Worm (Caenorhabditis elegans) whole organism, L2 larva: ENCODE results near the gene pas-7.

ENCODE experiments used
- C34F6.9 ChIP-seq: fragments of 150-350 bp; optimal IDR thresholded peaks from 2 replicates; lab custom pipeline; 2014; ENCODE audit warnings: missing biosample characterization, missing genetic modification characterization
- F13H6.1 ChIP-seq: sonication (generic microtip); optimal IDR thresholded peaks from 2 replicates; lab custom pipeline; 2016; ENCODE audit warnings: missing genetic modification characterization, missing compliant biosample characterization
- R02D3.7 ChIP-seq: fragments of 150-350 bp; optimal IDR thresholded peaks from 2 replicates; lab custom pipeline; 2014; ENCODE audit warnings: missing biosample characterization, missing genetic modification characterization
- Y55F3AM.14 ChIP-seq: fragments of 200-800 bp; sonication (Bioruptor generic); optimal IDR thresholded peaks from 2 replicates; lab custom pipeline; 2018; ENCODE audit warnings: mild to moderate bottlenecking, missing genetic modification characterization, missing compliant biosample characterization
- ZK546.5 ChIP-seq: sonication (generic microtip); optimal IDR thresholded peaks from 2 replicates; lab custom pipeline; 2017; ENCODE audit warnings: missing biosample characterization, missing genetic modification characterization
- aly-2 ChIP-seq: fragments of 150-350 bp; optimal IDR thresholded peaks from 2 replicates; lab custom pipeline; 2014; ENCODE audit warnings: missing biosample characterization, missing genetic modification characterization
- ama-1 ChIP-seq: fragments of 150-350 bp; optimal IDR thresholded peaks from 2 replicates; lab custom pipeline; 2018; ENCODE audit warnings: inconsistent platforms
- blmp-1 ChIP-seq: sonication (generic microtip); optimal IDR thresholded peaks from 2 replicates; lab custom pipeline; 2017; ENCODE audit warnings: missing genetic modification characterization, mild to moderate bottlenecking, missing compliant biosample characterization, antibody characterized with exemption, moderate library complexity; ENCODE audit not compliant: insufficient read depth
- ceh-16 ChIP-seq: fragments of 150-350 bp; optimal IDR thresholded peaks from 2 replicates; lab custom pipeline; 2014; ENCODE audit warnings: missing biosample characterization, missing genetic modification characterization
- ceh-82 ChIP-seq: fragments of 150-350 bp; optimal IDR thresholded peaks from 2 replicates; lab custom pipeline; 2014; ENCODE audit warnings: missing biosample characterization, missing genetic modification characterization
- dmd-4 ChIP-seq: sonication (generic microtip); optimal IDR thresholded peaks from 2 replicates; lab custom pipeline; 2017; ENCODE audit warnings: missing biosample characterization, missing genetic modification characterization
- egl-27 ChIP-seq: sonication (generic microtip); optimal IDR thresholded peaks from 3 replicates; lab custom pipeline; 2017; ENCODE audit warnings: missing biosample characterization, missing genetic modification reagents, missing genetic modification characterization
- elt-1 ChIP-seq: fragments of 150-350 bp; optimal IDR thresholded peaks from 2 replicates; lab custom pipeline; 2014; ENCODE audit warnings: missing biosample characterization, missing genetic modification characterization
- elt-3 ChIP-seq: sonication (generic microtip); optimal IDR thresholded peaks from 2 replicates; lab custom pipeline; 2017; ENCODE audit warnings: missing biosample characterization, missing genetic modification characterization
- fos-1 ChIP-seq: fragments of 150-350 bp; optimal IDR thresholded peaks from 2 replicates; lab custom pipeline; 2014; ENCODE audit warnings: missing biosample characterization, missing genetic modification characterization
- gmeb-1 ChIP-seq: fragments of 150-350 bp; optimal IDR thresholded peaks from 2 replicates; lab custom pipeline; 2014; ENCODE audit warnings: missing biosample characterization, missing genetic modification characterization
- lin-11 ChIP-seq: fragments of 150-350 bp; sonication (generic microtip); optimal IDR thresholded peaks from 2 replicates; lab custom pipeline; 2014; ENCODE audit warnings: missing biosample characterization, missing genetic modification characterization, inconsistent platforms, mixed read lengths
- lin-13 ChIP-seq: fragments of 150-350 bp; optimal IDR thresholded peaks from 2 replicates; lab custom pipeline; 2014; ENCODE audit warnings: missing biosample characterization, missing genetic modification reagents, missing genetic modification characterization
- lin-39 ChIP-seq: fragments of 150-350 bp; optimal IDR thresholded peaks from 2 replicates; lab custom pipeline; 2014; ENCODE audit warnings: missing biosample characterization, missing genetic modification reagents, missing genetic modification characterization
- lsy-2 ChIP-seq, 2 experiments: fragments of 150-350 bp in 1 of 2; sonication (generic microtip) in 1 of 2; optimal IDR thresholded peaks; 2 replicates each; lab custom pipeline; 2014 to 2017; ENCODE audit warnings: missing biosample characterization in 2 of 2, missing genetic modification characterization in 2 of 2
- mab-5 ChIP-seq: fragments of 150-350 bp; optimal IDR thresholded peaks from 2 replicates; lab custom pipeline; 2014; ENCODE audit warnings: missing biosample characterization, missing genetic modification characterization
- mbf-1 ChIP-seq: sonication (generic microtip); optimal IDR thresholded peaks from 2 replicates; lab custom pipeline; 2017; ENCODE audit warnings: missing biosample characterization, missing genetic modification characterization
- mdl-1 ChIP-seq, 2 experiments: fragments of 150-350 bp in 1 of 2; sonication (generic microtip) in 1 of 2; optimal IDR thresholded peaks; 2 replicates each; lab custom pipeline; 2017; ENCODE audit warnings: missing biosample characterization in 2 of 2, missing genetic modification characterization in 2 of 2
- nhr-10 ChIP-seq: sonication (generic microtip); optimal IDR thresholded peaks from 2 replicates; lab custom pipeline; 2017; ENCODE audit warnings: missing biosample characterization, missing genetic modification characterization
- nhr-129 ChIP-seq: fragments of 150-350 bp; optimal IDR thresholded peaks from 2 replicates; lab custom pipeline; 2014; ENCODE audit warnings: missing biosample characterization, missing genetic modification characterization
- nhr-21 ChIP-seq: fragments of 150-350 bp; optimal IDR thresholded peaks from 2 replicates; lab custom pipeline; 2014; ENCODE audit warnings: missing biosample characterization, missing genetic modification characterization
- nhr-23 ChIP-seq: fragments of 150-350 bp; optimal IDR thresholded peaks from 2 replicates; lab custom pipeline; 2014; ENCODE audit warnings: missing biosample characterization, missing genetic modification reagents, missing genetic modification characterization
- nhr-237 ChIP-seq: fragments of 150-350 bp; optimal IDR thresholded peaks from 2 replicates; lab custom pipeline; 2014; ENCODE audit warnings: missing biosample characterization, missing genetic modification characterization
- nhr-25 ChIP-seq: fragments of 150-350 bp; sonication (generic microtip); optimal IDR thresholded peaks from 3 replicates; lab custom pipeline; 2014; ENCODE audit warnings: missing biosample characterization, missing genetic modification characterization
- nhr-6 ChIP-seq: fragments of 150-350 bp; optimal IDR thresholded peaks from 2 replicates; lab custom pipeline; 2014; ENCODE audit warnings: missing biosample characterization, missing genetic modification characterization
- nhr-77 ChIP-seq: fragments of 150-350 bp; optimal IDR thresholded peaks from 2 replicates; lab custom pipeline; 2014; ENCODE audit warnings: missing biosample characterization, missing genetic modification characterization
- peb-1 ChIP-seq: fragments of 150-350 bp; optimal IDR thresholded peaks from 2 replicates; lab custom pipeline; 2014; ENCODE audit warnings: missing biosample characterization, missing genetic modification characterization
- skn-1 ChIP-seq: sonication (generic microtip); optimal IDR thresholded peaks from 2 replicates; lab custom pipeline; 2017; ENCODE audit warnings: missing biosample characterization, missing genetic modification characterization
- sma-3 ChIP-seq: sonication (generic microtip); optimal IDR thresholded peaks from 2 replicates; lab custom pipeline; 2016; ENCODE audit warnings: missing genetic modification reagents, missing genetic modification characterization, missing compliant biosample characterization
- sma-9 ChIP-seq, 2 experiments: fragments of 150-350 bp in 1 of 2; sonication (generic microtip) in 1 of 2; optimal IDR thresholded peaks; 2 replicates each; lab custom pipeline; 2014 to 2016; ENCODE audit warnings: missing genetic modification characterization in 2 of 2, mild to moderate bottlenecking in 1 of 2, missing biosample characterization in 1 of 2, missing compliant biosample characterization in 1 of 2, missing genetic modification reagents in 1 of 2, moderate library complexity in 1 of 2
- snpc-4 ChIP-seq: fragments of 150-350 bp; optimal IDR thresholded peaks from 2 replicates; lab custom pipeline; 2014; ENCODE audit warnings: missing biosample characterization, missing genetic modification characterization
- unc-39 ChIP-seq: fragments of 150-350 bp; optimal IDR thresholded peaks from 2 replicates; lab custom pipeline; 2014; ENCODE audit warnings: missing biosample characterization, missing genetic modification characterization
- unc-55 ChIP-seq: fragments of 150-350 bp; sonication (generic microtip); optimal IDR thresholded peaks from 3 replicates; lab custom pipeline; 2014; ENCODE audit warnings: missing biosample characterization, missing genetic modification reagents, missing genetic modification characterization
- unc-62 ChIP-seq: fragments of 150-350 bp; optimal IDR thresholded peaks from 2 replicates; lab custom pipeline; 2014; ENCODE audit warnings: missing biosample characterization, missing genetic modification reagents, missing genetic modification characterization
- zag-1 ChIP-seq: fragments of 150-350 bp; optimal IDR thresholded peaks from 2 replicates; lab custom pipeline; 2014; ENCODE audit warnings: missing biosample characterization, missing genetic modification characterization
- ztf-1 ChIP-seq: fragments of 200-800 bp; sonication (Bioruptor generic); conservative IDR thresholded peaks from 2 replicates; pipeline ENCODE4 v1.3.6; 2022; ENCODE audit warnings: missing genetic modification characterization, missing compliant biosample characterization

The pas-7 gene

DNA sequence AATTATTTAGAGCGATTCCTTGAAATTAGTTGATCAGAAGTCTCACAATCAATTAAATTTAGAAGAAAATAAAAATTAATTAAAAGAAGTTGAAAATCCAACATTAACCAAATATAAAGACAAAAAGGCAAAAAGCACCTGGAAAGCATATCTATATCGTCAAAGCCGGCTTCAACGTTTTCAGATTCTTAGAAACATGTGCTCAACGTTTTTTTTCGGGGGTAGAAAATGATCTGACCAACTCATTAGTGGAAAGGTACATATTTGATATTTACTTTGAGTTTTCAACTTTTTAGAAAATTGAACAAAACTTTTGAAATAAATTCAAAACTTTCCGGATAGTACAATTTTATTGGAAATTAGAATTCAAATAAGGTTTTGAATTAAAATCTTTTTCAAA lies 33.2 kb upstream of the pas-7 start:
- no peak for TF ChIP-seq Y55F3AM.14 (GFP tag; lab: Kevin White, UChicago)
- no peak for TF ChIP-seq unc-39 (tag; lab: Kevin White, UChicago)
- TF ChIP-seq skn-1 (tag; lab: Kevin White, UChicago), result no peak
- TF ChIP-seq ceh-16 (tag; lab: Kevin White, UChicago), result no peak
- TF ChIP-seq nhr-10, result no peak
- TF ChIP-seq sma-9 (GFP tag; optimal IDR thresholded peaks at IDR 0.05; lab: Kevin White, UChicago), result no peak
- TF ChIP-seq sma-9 (tag; optimal IDR thresholded peaks at IDR 0.05; lab: Kevin White, UChicago), result no peak
- no peak for TF ChIP-seq nhr-21 (tag; lab: Kevin White, UChicago)
- TF ChIP-seq blmp-1 (tag; lab: Kevin White, UChicago), result no peak
- TF ChIP-seq ZK546.5 (tag; lab: Kevin White, UChicago), result no peak
- no peak for TF ChIP-seq snpc-4 (tag; lab: Kevin White, UChicago)
- TF ChIP-seq, all 48 proteins: peak for 0

DNA sequence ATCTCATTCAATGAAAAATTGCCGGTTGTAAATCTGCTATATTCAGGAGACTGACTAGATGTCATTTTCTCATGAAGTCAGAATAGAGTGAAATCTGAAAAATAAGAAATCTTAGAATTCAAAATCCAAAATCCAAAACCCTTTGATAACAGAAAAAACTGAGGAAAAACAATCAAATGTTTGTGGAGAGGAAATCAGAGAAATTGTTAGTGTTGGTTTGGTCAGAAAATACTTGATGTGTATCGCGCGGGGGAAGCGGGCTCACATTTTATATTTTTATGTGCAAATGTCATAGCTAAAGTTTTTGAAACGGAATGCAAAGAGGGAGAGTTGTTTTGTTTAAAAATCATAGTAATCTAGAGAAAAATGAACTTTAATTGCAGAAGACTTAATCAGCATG lies 32.1 kb upstream of the pas-7 start, which contains the start of gene F27E5.5:
Gene F27E5.5, minus strand, starts transcription at position 101 of the 400 bp plus-strand sequence.
- TF ChIP-seq ceh-82 (tag; lab: Kevin White, UChicago), result no peak
- TF ChIP-seq ceh-16 (tag; lab: Kevin White, UChicago), result no peak
- TF ChIP-seq mdl-1 (tag; optimal IDR thresholded peaks at IDR 0.05; lab: Kevin White, UChicago), result no peak
- no peak for TF ChIP-seq sma-9 (GFP tag; optimal IDR thresholded peaks at IDR 0.05; lab: Kevin White, UChicago)
- no peak for TF ChIP-seq sma-9 (tag; optimal IDR thresholded peaks at IDR 0.05; lab: Kevin White, UChicago)

DNA sequence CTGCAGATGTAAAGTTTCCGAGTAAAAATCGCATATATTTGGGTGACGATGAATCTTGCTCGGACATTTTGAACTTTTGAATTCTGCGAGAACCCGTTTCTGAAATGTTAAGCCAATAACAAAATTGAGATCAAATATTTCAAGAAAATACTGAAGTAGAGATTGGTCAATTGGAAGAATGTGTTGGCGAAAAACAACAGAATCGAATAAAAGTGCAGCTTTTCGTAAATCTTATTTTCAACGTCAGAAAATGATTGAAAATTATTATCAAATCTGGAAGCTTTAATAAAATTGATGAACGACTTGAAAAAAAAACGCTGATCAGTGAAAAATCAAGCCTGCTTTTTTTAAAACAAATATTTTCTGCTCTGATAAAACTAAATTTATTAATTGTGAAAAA lies 27.7 kb upstream of the pas-7 start, which contains the start of gene F27E5.8:
Gene F27E5.8, minus strand, starts transcription at position 101 of the 400 bp plus-strand sequence.
- no peak for TF ChIP-seq sma-3 (GFP tag; lab: Kevin White, UChicago)
- TF ChIP-seq fos-1, result no peak
- TF ChIP-seq mdl-1 (tag; optimal IDR thresholded peaks at IDR 0.05; lab: Kevin White, UChicago), result no peak
- no peak for TF ChIP-seq nhr-77 (tag; lab: Kevin White, UChicago)
- TF ChIP-seq unc-39 (tag; lab: Kevin White, UChicago), result no peak
- no peak for TF ChIP-seq unc-55 (GFP tag; lab: Kevin White, UChicago)
- TF ChIP-seq nhr-237 (tag; lab: Kevin White, UChicago), result no peak
- TF ChIP-seq nhr-21 (tag; lab: Kevin White, UChicago), result no peak
- no peak for TF ChIP-seq ztf-1 (GFP tag; lab: Robert Waterston, UW)
- TF ChIP-seq nhr-129 (tag; lab: Kevin White, UChicago), result no peak
- no peak for TF ChIP-seq mbf-1 (tag; lab: Kevin White, UChicago)
- TF ChIP-seq peb-1 (tag; lab: Kevin White, UChicago), result no peak
- TF ChIP-seq dmd-4 (tag; lab: Kevin White, UChicago), result no peak
- TF ChIP-seq ZK546.5 (tag; lab: Kevin White, UChicago), result no peak
- TF ChIP-seq sma-9 (GFP tag; optimal IDR thresholded peaks at IDR 0.05; lab: Kevin White, UChicago), result no peak
- TF ChIP-seq sma-9 (tag; optimal IDR thresholded peaks at IDR 0.05; lab: Kevin White, UChicago), result no peak
- TF ChIP-seq ceh-16 (tag; lab: Kevin White, UChicago), result no peak
- no peak for TF ChIP-seq nhr-6 (tag; lab: Kevin White, UChicago)
- no peak for TF ChIP-seq F13H6.1 (tag; lab: Kevin White, UChicago)

DNA sequence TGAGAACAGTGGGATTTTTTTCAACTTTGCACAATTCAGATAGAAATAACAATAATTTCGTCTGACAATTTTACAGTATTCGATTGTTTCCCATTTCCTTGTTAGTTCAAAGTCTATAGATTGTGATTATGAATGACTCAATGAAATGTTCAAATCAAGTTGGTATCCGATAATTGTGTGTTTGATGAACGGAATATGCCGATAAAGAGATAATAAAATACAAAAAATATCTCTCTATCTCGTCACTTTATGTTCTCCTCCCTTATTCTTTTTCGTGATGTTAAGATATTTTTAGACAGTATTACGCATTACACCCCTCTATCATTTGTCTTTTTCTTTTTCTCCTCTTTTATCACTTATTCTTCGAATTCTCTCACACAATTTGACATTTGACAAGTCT lies 22.8 kb upstream of the pas-7 start, which contains the start of gene F27E5.7:
Gene F27E5.7, plus strand, starts transcription at position 301 of the 400 bp plus-strand sequence.
- TF ChIP-seq blmp-1 (tag; lab: Kevin White, UChicago) (no peak), nhr-77 (tag; lab: Kevin White, UChicago) (no peak), nhr-23 (tag; lab: Kevin White, UChicago) (no peak), C34F6.9 (tag; lab: Kevin White, UChicago) (no peak), egl-27 (tag; lab: Kevin White, UChicago) (no peak), lin-11 (tag; lab: Kevin White, UChicago) (no peak), sma-3 (GFP tag; lab: Kevin White, UChicago) (no peak), aly-2 (no peak), elt-3 (tag; lab: Kevin White, UChicago) (no peak), nhr-25 (tag; lab: Kevin White, UChicago) (no peak), snpc-4 (tag; lab: Kevin White, UChicago) (no peak)

DNA sequence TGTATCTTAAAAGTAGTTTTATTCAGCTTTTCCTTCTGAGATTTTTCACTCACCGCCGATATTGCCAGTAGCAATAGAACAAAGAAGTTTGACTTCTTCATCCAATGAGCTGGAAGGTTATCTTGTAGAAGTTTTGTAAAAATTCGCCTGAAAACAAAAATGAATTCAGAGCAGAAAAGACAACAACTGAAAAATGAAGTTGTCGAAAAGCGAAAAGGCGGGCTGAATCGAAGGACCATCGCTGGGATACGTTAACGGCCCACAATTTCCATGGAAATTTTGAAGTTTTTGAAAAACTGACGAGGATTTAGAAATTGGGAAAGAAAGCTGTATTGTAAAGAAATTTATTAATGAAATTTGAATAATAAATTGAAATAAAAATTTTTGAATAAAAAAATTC lies 22.1 kb upstream of the pas-7 start, which contains the start of gene lov-1:
Gene lov-1, minus strand, starts transcription at position 101 of the 400 bp plus-strand sequence.
- TF ChIP-seq R02D3.7 (tag; lab: Kevin White, UChicago) (no peak), gmeb-1 (tag; lab: Kevin White, UChicago) (no peak), mab-5 (tag; lab: Kevin White, UChicago) (no peak), lin-13 (GFP tag; lab: Kevin White, UChicago) (no peak), nhr-237 (tag; lab: Kevin White, UChicago) (no peak), zag-1 (tag; lab: Kevin White, UChicago) (no peak), elt-1 (tag; lab: Kevin White, UChicago) (no peak), elt-3 (tag; lab: Kevin White, UChicago) (no peak), unc-62 (GFP tag; lab: Kevin White, UChicago) (no peak), sma-9 (GFP tag; optimal IDR thresholded peaks at IDR 0.05; lab: Kevin White, UChicago) (no peak), sma-9 (tag; optimal IDR thresholded peaks at IDR 0.05; lab: Kevin White, UChicago) (no peak), lsy-2 (tag; optimal IDR thresholded peaks at IDR 0.05; lab: Kevin White, UChicago) (no peak), ama-1 (no peak), fos-1 (no peak), sma-3 (GFP tag; lab: Kevin White, UChicago) (no peak), nhr-77 (tag; lab: Kevin White, UChicago) (no peak), lin-39 (tag; lab: Kevin White, UChicago) (no peak), lin-11 (tag; lab: Kevin White, UChicago) (no peak), Y55F3AM.14 (GFP tag; lab: Kevin White, UChicago) (no peak), aly-2 (no peak)
